Worm (Caenorhabditis elegans): ENCODE results near the gene Y113G7A.16.

- TF ChIP-seq ref-1 (GFP tag; conservative IDR thresholded peaks at IDR 0.05) (no peak), ztf-23 (GFP tag; IDR thresholded peaks at IDR 0.05) (no peak), flt-1 (GFP tag; IDR thresholded peaks at IDR 0.05) (no peak)
Observed at ce11 chrV:19994093-19994492, 43.3 kb upstream of the Y113G7A.16 start, which contains the start of gene Y60A3A.25.
